Worm (Caenorhabditis elegans): ENCODE data around the gene nmy-1.

- no peak for TF ChIP-seq F49E8.2 (tag; optimal IDR thresholded peaks at IDR 0.05; ENCODE audit: borderline replicate concordance)
- TF ChIP-seq lsy-2 (tag; optimal IDR thresholded peaks at IDR 0.05) = no peak
- no peak for TF ChIP-seq daf-12 (tag; optimal IDR thresholded peaks at IDR 0.05)
- TF ChIP-seq nhr-102 (tag; optimal IDR thresholded peaks at IDR 0.05) = no peak
- TF ChIP-seq nhr-76 (tag; optimal IDR thresholded peaks at IDR 0.05) = no peak
- no peak for TF ChIP-seq pha-4 (GFP tag; IDR thresholded peaks at IDR 0.05)
- TF ChIP-seq pha-4 (tag; optimal IDR thresholded peaks at IDR 0.05) = no peak
- no peak for TF ChIP-seq aly-2 (tag; optimal IDR thresholded peaks at IDR 0.05)
- no peak for TF ChIP-seq ceh-82 (tag; optimal IDR thresholded peaks at IDR 0.05)
- no peak for TF ChIP-seq ama-1 (optimal IDR thresholded peaks at IDR 0.05)
- TF ChIP-seq unc-130 (GFP tag; optimal IDR thresholded peaks at IDR 0.05) = no peak
- TF ChIP-seq aha-1 (tag) = no peak
- TF ChIP-seq zfp-3 (GFP tag; conservative IDR thresholded peaks at IDR 0.05) = no peak
- no peak for TF ChIP-seq nhr-10 (tag; optimal IDR thresholded peaks at IDR 0.05)
These were observed 36.6 kb downstream of the nmy-1 start for ce11 chrX:2945950-2946349.
